Worm (Caenorhabditis elegans) whole organism, L3 larva: ENCODE data around the gene M02B1.3.

ENCODE experiments used
- egl-5 ChIP-seq: fragments of 150-350 bp; optimal IDR thresholded peaks from 2 replicates; lab custom pipeline; 2017; ENCODE audit warnings: missing biosample characterization, missing genetic modification reagents, missing genetic modification characterization, inconsistent platforms
- elt-2 ChIP-seq: sonication (generic microtip); optimal IDR thresholded peaks from 2 replicates; lab custom pipeline; 2016; ENCODE audit warnings: missing genetic modification reagents, mild to moderate bottlenecking, missing genetic modification characterization, missing compliant biosample characterization
- fos-1 ChIP-seq: fragments of 150-350 bp; optimal IDR thresholded peaks from 2 replicates; lab custom pipeline; 2014; ENCODE audit warnings: missing biosample characterization, missing genetic modification characterization
- lin-15B ChIP-seq: fragments of 150-350 bp; optimal IDR thresholded peaks from 2 replicates; lab custom pipeline; 2014; ENCODE audit warnings: missing biosample characterization, missing genetic modification characterization
- sea-2 ChIP-seq: fragments of 150-350 bp; sonication (generic microtip); optimal IDR thresholded peaks from 4 replicates; lab custom pipeline; 2014; ENCODE audit warnings: missing biosample characterization, missing genetic modification reagents, missing genetic modification characterization
- unc-62 ChIP-seq: fragments of 150-350 bp; sonication (generic microtip); optimal IDR thresholded peaks from 4 replicates; lab custom pipeline; 2014; ENCODE audit warnings: missing biosample characterization, missing genetic modification reagents, missing genetic modification characterization
- ztf-4 ChIP-seq: fragments of 150-350 bp; optimal IDR thresholded peaks from 2 replicates; lab custom pipeline; 2014; ENCODE audit warnings: missing biosample characterization, missing genetic modification characterization

Gene M02B1.3

DNA sequence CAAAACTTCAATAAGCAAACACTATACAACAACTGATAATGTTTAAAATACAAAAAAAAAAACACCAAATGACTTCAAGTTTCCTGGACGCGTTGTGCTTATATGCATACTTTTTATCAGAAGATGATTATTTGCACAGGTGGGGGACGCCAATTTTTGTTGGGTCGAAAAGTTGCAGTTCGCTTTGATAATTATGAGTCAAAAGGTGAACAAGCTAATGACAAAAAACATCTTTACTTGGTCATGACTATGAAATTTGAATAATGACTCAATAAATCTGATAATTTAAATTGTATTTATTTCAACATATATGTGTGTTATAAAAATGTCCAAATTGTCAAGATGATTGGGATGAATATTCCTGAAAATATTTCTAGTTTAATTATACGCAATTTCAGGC is 46.9 kb downstream of the M02B1.3 start, which contains the start of gene ZK896.4:
TSS of gene ZK896.4 (minus strand) at position 101 of the 400 bp plus-strand sequence.
- TF ChIP-seq unc-62 (no peak), lin-15B (tag; lab: Kevin White, UChicago) (no peak), egl-5 (tag; lab: Kevin White, UChicago) (no peak), elt-2 (tag; lab: Kevin White, UChicago) (peak; percentile 26), ztf-4 (tag; lab: Kevin White, UChicago) (no peak), fos-1 (tag; lab: Kevin White, UChicago) (no peak)

DNA sequence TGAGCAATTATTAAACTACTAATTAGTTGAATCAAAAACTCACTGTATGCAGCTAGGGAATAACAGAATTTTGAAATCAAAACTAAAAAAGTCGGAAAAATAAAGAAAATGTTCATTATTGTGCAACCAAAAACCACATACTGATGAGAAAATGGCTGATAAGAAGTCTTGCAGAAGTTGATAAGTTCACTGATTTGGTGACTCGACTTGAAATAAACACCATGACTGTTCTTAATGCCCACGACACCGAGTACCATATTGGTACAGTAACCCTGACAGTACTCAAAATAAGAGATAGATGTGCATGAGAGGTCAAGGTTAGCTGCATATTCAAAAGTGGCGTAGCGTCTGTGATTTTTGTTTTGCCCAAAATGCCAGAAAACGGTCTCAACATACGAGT is 49.7 kb downstream of the M02B1.3 start:
- no peak for TF ChIP-seq sea-2 (GFP tag; lab: Kevin White, UChicago)
- peak; percentile 13 for TF ChIP-seq elt-2 (tag; lab: Kevin White, UChicago)
